Fruit fly (Drosophila melanogaster) whole organism, embryonic: ENCODE data around the gene MED15.

ENCODE experiments used
- B-H1 ChIP-seq: fragments of 200-800 bp; sonication (Bioruptor generic); IDR thresholded peaks from 3 replicates; pipeline ENCODE4 v1.3.6; 2022; ENCODE audit warnings: missing biosample characterization, missing genetic modification characterization
- BEAF-32 ChIP-seq: fragments of 200-800 bp; sonication (Bioruptor generic); optimal IDR thresholded peaks from 3 replicates; lab custom pipeline; 2017; ENCODE audit warnings: missing biosample characterization, missing genetic modification characterization, mild to moderate bottlenecking, moderate library complexity, missing genetic modification reagents
- Bdp1 ChIP-seq: fragments of 200-800 bp; sonication (Bioruptor generic); optimal IDR thresholded peaks from 3 replicates; lab custom pipeline; 2016; ENCODE audit warnings: missing biosample characterization, missing genetic modification characterization
- CG12104 ChIP-seq: fragments of 200-800 bp; sonication (Bioruptor generic); optimal IDR thresholded peaks from 3 replicates; lab custom pipeline; 2016; ENCODE audit warnings: missing biosample characterization, missing genetic modification characterization
- CG14441 ChIP-seq: fragments of 200-800 bp; sonication (Bioruptor generic); IDR thresholded peaks from 2 replicates; pipeline ENCODE4 v1.3.6; 2022; ENCODE audit warnings: missing biosample characterization, missing genetic modification characterization
- CG15479 ChIP-seq: fragments of 200-800 bp; sonication (Bioruptor generic); optimal IDR thresholded peaks from 3 replicates; lab custom pipeline; 2019; ENCODE audit warnings: missing biosample characterization, mild to moderate bottlenecking, missing genetic modification characterization, moderate library complexity
- CG17361 ChIP-seq: fragments of 200-800 bp; sonication (Bioruptor generic); IDR thresholded peaks from 3 replicates; pipeline ENCODE4 v1.3.6; 2022; ENCODE audit warnings: missing biosample characterization, missing genetic modification characterization
- CG31441 ChIP-seq: fragments of 200-800 bp; sonication (Bioruptor generic); IDR thresholded peaks from 2 replicates; pipeline ENCODE4 v1.3.6; 2022; ENCODE audit warnings: missing biosample characterization, missing genetic modification characterization
- CG32772 ChIP-seq: fragments of 200-800 bp; sonication (Bioruptor generic); IDR thresholded peaks from 2 replicates; pipeline ENCODE4 v1.3.6; 2022; ENCODE audit warnings: missing biosample characterization, missing genetic modification characterization
- CG33213 ChIP-seq: fragments of 200-800 bp; sonication (Bioruptor generic); optimal IDR thresholded peaks from 3 replicates; lab custom pipeline; 2016; ENCODE audit warnings: missing biosample characterization, missing genetic modification characterization
- CG33557 ChIP-seq: fragments of 200-800 bp; sonication (Bioruptor generic); optimal IDR thresholded peaks from 2 replicates; lab custom pipeline; 2019; ENCODE audit warnings: missing biosample characterization, mild to moderate bottlenecking, missing genetic modification characterization, moderate library complexity
- CG34376 ChIP-seq: fragments of 200-800 bp; sonication (Bioruptor generic); optimal IDR thresholded peaks from 2 replicates; lab custom pipeline; 2018; ENCODE audit warnings: missing biosample characterization, mild to moderate bottlenecking, missing genetic modification characterization
- CG3838 ChIP-seq: fragments of 200-800 bp; sonication (Bioruptor generic); optimal IDR thresholded peaks from 3 replicates; lab custom pipeline; 2016; ENCODE audit warnings: missing biosample characterization, missing genetic modification characterization
- CG4424 ChIP-seq: fragments of 200-800 bp; sonication (Bioruptor generic); optimal IDR thresholded peaks from 3 replicates; lab custom pipeline; 2016; ENCODE audit warnings: missing biosample characterization, missing genetic modification characterization
- CG7987 ChIP-seq: fragments of 200-800 bp; sonication (Bioruptor generic); optimal IDR thresholded peaks from 2 replicates; lab custom pipeline; 2018; ENCODE audit warnings: missing biosample characterization, mild to moderate bottlenecking, missing genetic modification characterization, moderate library complexity
- CG8290 ChIP-seq, 3 experiments: fragments of 200-800 bp; sonication (Bioruptor generic); optimal IDR thresholded peaks; 2 replicates each; lab custom pipeline; 2016 to 2019; ENCODE audit warnings: missing biosample characterization in 3 of 3, missing genetic modification characterization in 3 of 3, mild to moderate bottlenecking in 2 of 3, moderate library complexity in 1 of 3
- CG8359 ChIP-seq: fragments of 200-800 bp; sonication (Bioruptor generic); optimal IDR thresholded peaks from 2 replicates; lab custom pipeline; 2017; ENCODE audit warnings: missing biosample characterization, mild to moderate bottlenecking, missing genetic modification characterization, borderline replicate concordance
- CG8765 ChIP-seq: fragments of 200-800 bp; sonication (Bioruptor generic); IDR thresholded peaks from 2 replicates; pipeline ENCODE4 v1.3.6; 2022; ENCODE audit warnings: missing biosample characterization, missing genetic modification characterization
- Camta ChIP-seq: fragments of 200-800 bp; sonication (Bioruptor generic); optimal IDR thresholded peaks from 2 replicates; lab custom pipeline; 2016; ENCODE audit warnings: missing biosample characterization, missing genetic modification characterization
- Dad ChIP-seq: fragments of 200-800 bp; sonication (Bioruptor generic); optimal IDR thresholded peaks from 3 replicates; lab custom pipeline; 2016; ENCODE audit warnings: missing biosample characterization, missing genetic modification characterization
- Doc2 ChIP-seq: fragments of 200-800 bp; sonication (Bioruptor generic); IDR thresholded peaks from 2 replicates; pipeline ENCODE4 v1.3.6; 2022; ENCODE audit warnings: missing biosample characterization, missing genetic modification characterization
- Doc3 ChIP-seq: fragments of 200-800 bp; sonication (Bioruptor generic); IDR thresholded peaks from 3 replicates; pipeline ENCODE4 v1.3.6; 2022; ENCODE audit warnings: missing biosample characterization, missing genetic modification characterization; ENCODE audit not compliant: partially characterized antibody
- Ets97D ChIP-seq: fragments of 200-800 bp; sonication (Bioruptor generic); optimal IDR thresholded peaks from 3 replicates; lab custom pipeline; 2016; ENCODE audit warnings: missing biosample characterization, missing genetic modification characterization
- Fer1 ChIP-seq: fragments of 200-800 bp; sonication (Bioruptor generic); optimal IDR thresholded peaks from 2 replicates; lab custom pipeline; 2017; ENCODE audit warnings: missing biosample characterization, mild to moderate bottlenecking, missing genetic modification characterization
- Gsc ChIP-seq: fragments of 200-800 bp; sonication (Bioruptor generic); IDR thresholded peaks from 2 replicates; pipeline ENCODE4 v1.3.6; 2022; ENCODE audit warnings: missing biosample characterization, missing genetic modification characterization
- HLHmδ ChIP-seq: fragments of 200-800 bp; sonication (Bioruptor generic); optimal IDR thresholded peaks from 2 replicates; lab custom pipeline; 2018; ENCODE audit warnings: missing biosample characterization, mild to moderate bottlenecking, missing genetic modification characterization, moderate library complexity
- Hsf ChIP-seq: fragments of 200-800 bp; sonication (Bioruptor generic); optimal IDR thresholded peaks from 3 replicates; lab custom pipeline; 2016; ENCODE audit warnings: missing biosample characterization, missing genetic modification characterization
- MESR4 ChIP-seq: fragments of 200-800 bp; sonication (Bioruptor generic); optimal IDR thresholded peaks from 2 replicates; lab custom pipeline; 2018; ENCODE audit warnings: missing biosample characterization, mild to moderate bottlenecking, missing genetic modification characterization, moderate library complexity
- Ravus ChIP-seq: fragments of 200-800 bp; sonication (Bioruptor generic); IDR thresholded peaks from 2 replicates; pipeline ENCODE4 v1.3.6; 2022; ENCODE audit warnings: missing biosample characterization, missing genetic modification characterization
- ash1 ChIP-seq: fragments of 200-800 bp; sonication (Bioruptor generic); optimal IDR thresholded peaks from 2 replicates; lab custom pipeline; 2018; ENCODE audit warnings: missing biosample characterization, mild to moderate bottlenecking, missing genetic modification characterization
- btn ChIP-seq: fragments of 200-800 bp; sonication (Bioruptor generic); optimal IDR thresholded peaks from 2 replicates; lab custom pipeline; 2016; ENCODE audit warnings: missing biosample characterization, missing genetic modification characterization
- cato ChIP-seq: fragments of 200-800 bp; sonication (Bioruptor generic); optimal IDR thresholded peaks from 2 replicates; lab custom pipeline; 2016; ENCODE audit warnings: missing biosample characterization, missing genetic modification characterization, borderline replicate concordance
- crp ChIP-seq, 2 experiments: fragments of 200-800 bp; sonication (Bioruptor generic); optimal IDR thresholded peaks; 2 replicates in 1 of 2; 3 replicates in 1 of 2; lab custom pipeline; 2017; ENCODE audit warnings: missing biosample characterization in 2 of 2, missing genetic modification characterization in 2 of 2, mild to moderate bottlenecking in 1 of 2, moderate library complexity in 1 of 2
- ems ChIP-seq: fragments of 200-800 bp; sonication (Bioruptor generic); optimal IDR thresholded peaks from 3 replicates; lab custom pipeline; 2016; ENCODE audit warnings: missing biosample characterization, missing genetic modification characterization
- fd102C ChIP-seq: fragments of 200-800 bp; sonication (Bioruptor generic); optimal IDR thresholded peaks from 2 replicates; lab custom pipeline; 2018; ENCODE audit warnings: missing biosample characterization, mild to moderate bottlenecking, missing genetic modification characterization, moderate library complexity
- gcm ChIP-seq: fragments of 200-800 bp; sonication (Bioruptor generic); optimal IDR thresholded peaks from 2 replicates; lab custom pipeline; 2019; ENCODE audit warnings: missing biosample characterization, mild to moderate bottlenecking, missing genetic modification characterization, moderate library complexity
- hkb ChIP-seq, 2 experiments: fragments of 200-800 bp in 1 of 2; fragments of >200 bp in 1 of 2; sonication (Bioruptor generic) in 1 of 2; IDR thresholded peaks in 1 of 2; optimal IDR thresholded peaks in 1 of 2; 2 replicates each; pipeline versions ENCODE4 v1.3.6 to Lab custom; 2017 to 2022; ENCODE audit warnings: missing biosample characterization in 1 of 2, missing genetic modification characterization in 1 of 2
- kay ChIP-seq: fragments of 200-800 bp; sonication (Bioruptor generic); optimal IDR thresholded peaks from 2 replicates; lab custom pipeline; 2016; ENCODE audit warnings: missing biosample characterization, missing genetic modification characterization
- knrl ChIP-seq: fragments of 200-800 bp; sonication (Bioruptor generic); IDR thresholded peaks from 3 replicates; pipeline ENCODE4 v1.3.6; 2022; ENCODE audit warnings: missing biosample characterization, missing genetic modification characterization; ENCODE audit not compliant: partially characterized antibody
- mld ChIP-seq: fragments of 200-800 bp; sonication (Bioruptor generic); IDR thresholded peaks from 3 replicates; pipeline ENCODE4 v1.3.6; 2022; ENCODE audit warnings: missing biosample characterization, missing genetic modification characterization; ENCODE audit not compliant: partially characterized antibody
- oc ChIP-seq: fragments of 200-800 bp; sonication (Bioruptor generic); optimal IDR thresholded peaks from 2 replicates; lab custom pipeline; 2018; ENCODE audit warnings: missing biosample characterization, mild to moderate bottlenecking, missing genetic modification characterization, moderate library complexity
- prd ChIP-seq, 3 experiments: fragments of >200 bp in 2 of 3; fragments of 200-800 bp in 1 of 3; sonication (Bioruptor generic) in 1 of 3; optimal IDR thresholded peaks in 2 of 3; IDR thresholded peaks in 1 of 3; 2 replicates in 2 of 3; 3 replicates in 1 of 3; pipeline versions ENCODE4 v1.3.6 to Lab custom; 2017 to 2022; ENCODE audit warnings: missing biosample characterization in 1 of 3, missing genetic modification characterization in 1 of 3
- scrt ChIP-seq: fragments of 200-800 bp; sonication (Bioruptor generic); optimal IDR thresholded peaks from 2 replicates; lab custom pipeline; 2018; ENCODE audit warnings: missing biosample characterization, mild to moderate bottlenecking, missing genetic modification characterization, moderate library complexity
- so ChIP-seq: fragments of 200-800 bp; sonication (Bioruptor generic); IDR thresholded peaks from 3 replicates; pipeline ENCODE4 v1.3.6; 2022; ENCODE audit warnings: missing biosample characterization, missing genetic modification characterization
- tgo ChIP-seq: fragments of 200-800 bp; sonication (Bioruptor generic); IDR thresholded peaks from 3 replicates; pipeline ENCODE4 v1.3.6; 2022; ENCODE audit warnings: missing biosample characterization, missing genetic modification characterization
- tio ChIP-seq: fragments of 200-800 bp; sonication (Bioruptor generic); optimal IDR thresholded peaks from 2 replicates; lab custom pipeline; 2017; ENCODE audit warnings: missing biosample characterization, missing genetic modification characterization, inconsistent platforms
- twi ChIP-seq: fragments of 200-800 bp; optimal IDR thresholded peaks from 2 replicates; lab custom pipeline; 2019; ENCODE audit warnings: missing biosample characterization, mild to moderate bottlenecking, missing genetic modification characterization, moderate library complexity
- vvl ChIP-seq: fragments of 200-800 bp; sonication (Bioruptor generic); IDR thresholded peaks from 2 replicates; pipeline ENCODE4 v1.3.6; 2022; ENCODE audit warnings: missing biosample characterization, missing genetic modification characterization
- zfh1 ChIP-seq: fragments of 200-800 bp; sonication (Bioruptor generic); IDR thresholded peaks from 3 replicates; pipeline ENCODE4 v1.3.6; 2022; ENCODE audit warnings: missing biosample characterization, missing genetic modification characterization

Gene MED15

DNA sequence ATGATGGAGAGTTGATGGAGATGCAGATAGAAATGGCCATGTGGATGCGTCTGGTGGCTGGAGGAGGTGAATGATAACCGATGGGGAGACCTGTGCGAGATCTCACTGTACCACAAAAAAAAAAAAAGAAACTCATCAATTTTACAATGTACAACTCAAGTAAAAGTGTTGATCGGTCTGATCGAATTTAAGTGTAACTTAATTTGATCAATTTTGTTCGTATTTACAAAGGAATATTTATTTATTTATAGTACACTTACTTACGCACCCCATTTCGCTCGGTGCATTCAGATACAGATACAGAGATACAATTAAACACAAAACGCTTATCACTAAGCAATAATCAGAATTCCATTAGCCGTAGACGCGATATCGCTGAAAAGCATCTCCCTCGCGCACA is 49.9 kb downstream of the MED15 start (continued):
- TF ChIP-seq CG8765 (GFP tag; lab: Robert Waterston, UW), result no peak; the same call in 1 of the 2 replicates
- TF ChIP-seq prd (optimal IDR thresholded peaks at IDR 0.05; lab: Kevin White, UChicago), result no peak
- peak; percentile 66; the same call in 2 of the 3 replicates for TF ChIP-seq prd (GFP tag; IDR thresholded peaks at IDR 0.05; lab: Robert Waterston, UW)
- TF ChIP-seq ems (GFP tag; lab: Kevin White, UChicago), result peak; percentile 39
- no peak for TF ChIP-seq mld
- no peak for TF ChIP-seq Bdp1 (GFP tag; lab: Kevin White, UChicago)
- TF ChIP-seq ash1, result no peak
- TF ChIP-seq CG12104 (GFP tag; lab: Kevin White, UChicago), result peak; percentile 14
- TF ChIP-seq hkb (optimal IDR thresholded peaks at IDR 0.05; lab: Kevin White, UChicago), result no peak
- TF ChIP-seq hkb (GFP tag; IDR thresholded peaks at IDR 0.05; lab: Robert Waterston, UW), result peak; percentile 56
- TF ChIP-seq cato, result no peak
- no peak for TF ChIP-seq Fer1 (GFP tag; lab: Kevin White, UChicago)
- TF ChIP-seq CG8290 (GFP tag; optimal IDR thresholded peaks at IDR 0.05; lab: Kevin White, UChicago), result no peak
- TF ChIP-seq CG8290 (tag; optimal IDR thresholded peaks at IDR 0.05; lab: Kevin White, UChicago), result no peak
- TF ChIP-seq HLHmδ (GFP tag; lab: Kevin White, UChicago), result no peak
- peak; percentile 35 for TF ChIP-seq tio
- TF ChIP-seq crp (GFP tag; optimal IDR thresholded peaks at IDR 0.05; lab: Kevin White, UChicago), result no peak
- TF ChIP-seq vvl, result peak; percentile 61
- no peak for TF ChIP-seq Doc3
- TF ChIP-seq Ets97D (GFP tag; lab: Kevin White, UChicago), result no peak
- no peak for TF ChIP-seq Dad
- TF ChIP-seq CG14441 (GFP tag; lab: Robert Waterston, UW), result peak; percentile 54; the same call in 1 of the 2 replicates
- peak; percentile 48; the same call in 1 of the 2 replicates for TF ChIP-seq CG32772 (GFP tag; lab: Robert Waterston, UW)
- no peak for TF ChIP-seq knrl (GFP tag; lab: Robert Waterston, UW)
- peak; percentile 74 for TF ChIP-seq CG31441
- TF ChIP-seq B-H1 (GFP tag; lab: Robert Waterston, UW), result peak; percentile 50; the same call in 2 of the 3 replicates
- no peak for TF ChIP-seq CG33213
- peak; percentile 45 for TF ChIP-seq CG8359 (GFP tag; lab: Kevin White, UChicago)
- TF ChIP-seq so (GFP tag; lab: Robert Waterston, UW), result no peak; the same call in 2 of the 3 replicates
- no peak; the same call in 1 of the 2 replicates for TF ChIP-seq Ravus (GFP tag; lab: Robert Waterston, UW)
- peak; percentile 70 for TF ChIP-seq CG4424 (GFP tag; lab: Kevin White, UChicago)
- peak; percentile 34 for TF ChIP-seq fd102C (GFP tag; lab: Kevin White, UChicago)
- TF ChIP-seq Hsf (GFP tag; lab: Kevin White, UChicago), result peak; percentile 48
- TF ChIP-seq Gsc, result 0 out of 2 replicates have a peak, but pooled peaks have one; percentile 40
- no peak for TF ChIP-seq CG33557
- peak; percentile 20 for TF ChIP-seq Camta (GFP tag; lab: Kevin White, UChicago)
- TF ChIP-seq tgo, result peak; percentile 60; the same call in 2 of the 3 replicates
- TF ChIP-seq CG34376 (GFP tag; lab: Kevin White, UChicago), result no peak
- TF ChIP-seq BEAF-32 (GFP tag; lab: Kevin White, UChicago), result no peak
- peak; percentile 67 for TF ChIP-seq zfh1 (GFP tag; lab: Robert Waterston, UW)
- TF ChIP-seq Doc2 (GFP tag; lab: Robert Waterston, UW), result no peak
- no peak for TF ChIP-seq MESR4 (GFP tag; lab: Kevin White, UChicago)
- no peak for TF ChIP-seq twi (tag; lab: Kevin White, UChicago)
- TF ChIP-seq btn, result no peak
- peak; percentile 3 for TF ChIP-seq oc (tag; lab: Kevin White, UChicago)
- TF ChIP-seq gcm (GFP tag; lab: Kevin White, UChicago), result peak; percentile 33
- no peak for TF ChIP-seq kay (GFP tag; lab: Kevin White, UChicago)
- TF ChIP-seq CG17361 (GFP tag; lab: Robert Waterston, UW), result peak; percentile 48; the same call in 2 of the 3 replicates
- no peak for TF ChIP-seq CG15479 (GFP tag; lab: Kevin White, UChicago)
- TF ChIP-seq scrt, result no peak
- no peak for TF ChIP-seq CG7987 (GFP tag; lab: Kevin White, UChicago)
- no peak for TF ChIP-seq CG3838
